Worm (Caenorhabditis elegans) whole organism, L1 larva: ENCODE measurements around the gene T16G12.13.

Experiments
- C16A3.4 ChIP-seq: fragments of 150-350 bp; optimal IDR thresholded peaks from 2 replicates; lab custom pipeline; 2014; ENCODE audit warnings: missing biosample characterization, missing genetic modification characterization
- C34B4.2 ChIP-seq: sonication (generic microtip); optimal IDR thresholded peaks from 2 replicates; lab custom pipeline; 2017; ENCODE audit warnings: mild to moderate bottlenecking, missing genetic modification characterization, missing compliant biosample characterization
- F16B12.6 ChIP-seq: fragments of 150-350 bp; optimal IDR thresholded peaks from 2 replicates; lab custom pipeline; 2014; ENCODE audit warnings: missing biosample characterization, missing genetic modification characterization
- ama-1 ChIP-seq: fragments of 150-350 bp; optimal IDR thresholded peaks from 2 replicates; lab custom pipeline; 2014
- blmp-1 ChIP-seq: fragments of 150-350 bp; optimal IDR thresholded peaks from 2 replicates; lab custom pipeline; 2014; ENCODE audit warnings: missing biosample characterization, missing genetic modification characterization
- ceh-63 ChIP-seq: fragments of 200-800 bp; sonication (Bioruptor generic); optimal IDR thresholded peaks from 2 replicates; lab custom pipeline; 2018; ENCODE audit warnings: mild to moderate bottlenecking, missing genetic modification characterization, missing compliant biosample characterization
- ceh-88 ChIP-seq: fragments of 200-800 bp; sonication (Bioruptor generic); IDR thresholded peaks from 2 replicates; pipeline ENCODE4 v1.3.6; 2022; ENCODE audit warnings: missing genetic modification characterization, missing compliant biosample characterization
- dpl-1 ChIP-seq, 3 experiments: fragments of 150-350 bp in 2 of 3; sonication (generic microtip) in 1 of 3; optimal IDR thresholded peaks; 2 replicates each; lab custom pipeline; 2014 to 2017; ENCODE audit warnings: missing biosample characterization in 3 of 3, missing genetic modification characterization in 3 of 3, missing genetic modification reagents in 3 of 3
- dsc-1 ChIP-seq: sonication (generic microtip); optimal IDR thresholded peaks from 2 replicates; lab custom pipeline; 2016; ENCODE audit warnings: mild to moderate bottlenecking, missing genetic modification characterization, missing compliant biosample characterization
- efl-1 ChIP-seq, 4 experiments: fragments of 150-350 bp; optimal IDR thresholded peaks in 3 of 4; peaks in 1 of 4; 1 replicate in 1 of 4; 2 replicates in 3 of 4; lab custom pipeline; 2014; ENCODE audit warnings: missing biosample characterization in 2 of 4, missing genetic modification characterization in 2 of 4, missing genetic modification reagents in 2 of 4
- efl-3 ChIP-seq: fragments of 200-800 bp; sonication (Bioruptor generic); optimal IDR thresholded peaks from 2 replicates; lab custom pipeline; 2018; ENCODE audit warnings: mild to moderate bottlenecking, missing genetic modification characterization, missing compliant biosample characterization
- egl-13 ChIP-seq: sonication (generic microtip); optimal IDR thresholded peaks from 2 replicates; lab custom pipeline; 2016; ENCODE audit warnings: missing genotype, missing genetic modification reagents, missing genetic modification characterization, missing compliant biosample characterization
- elt-3 ChIP-seq, 6 experiments: fragments of 150-350 bp in 1 of 6; sonication (generic microtip); optimal IDR thresholded peaks; 2 replicates each; lab custom pipeline; 2017 to 2018; ENCODE audit warnings: missing biosample characterization in 6 of 6, missing genetic modification characterization in 6 of 6, inconsistent platforms in 1 of 6
- ets-5 ChIP-seq: fragments of 200-800 bp; sonication (Bioruptor generic); IDR thresholded peaks from 2 replicates; pipeline ENCODE4 v1.3.6; 2022; ENCODE audit warnings: missing genetic modification characterization, missing compliant biosample characterization
- fkh-4 ChIP-seq: sonication (generic microtip); optimal IDR thresholded peaks from 2 replicates; lab custom pipeline; 2016; ENCODE audit warnings: missing compliant biosample characterization, missing genetic modification characterization, borderline replicate concordance
- hlh-17 ChIP-seq: fragments of 200-800 bp; sonication (Bioruptor generic); optimal IDR thresholded peaks from 2 replicates; lab custom pipeline; 2018; ENCODE audit warnings: missing genetic modification characterization, mild to moderate bottlenecking, missing compliant biosample characterization, moderate library complexity, borderline replicate concordance
- hlh-4 ChIP-seq: sonication (generic microtip); optimal IDR thresholded peaks from 2 replicates; lab custom pipeline; 2016; ENCODE audit warnings: mild to moderate bottlenecking, missing genetic modification characterization, missing compliant biosample characterization
- hpl-2 ChIP-seq: fragments of 150-350 bp; optimal IDR thresholded peaks from 2 replicates; lab custom pipeline; 2014; ENCODE audit warnings: missing biosample characterization, missing genetic modification reagents, missing genetic modification characterization
- irx-1 ChIP-seq: sonication (generic microtip); optimal IDR thresholded peaks from 2 replicates; lab custom pipeline; 2016; ENCODE audit warnings: missing genetic modification characterization, missing compliant biosample characterization
- jun-1 ChIP-seq: fragments of 150-350 bp; optimal IDR thresholded peaks from 2 replicates; lab custom pipeline; 2014; ENCODE audit warnings: missing biosample characterization, missing genetic modification reagents, missing genetic modification characterization
- lin-14 ChIP-seq: fragments of 200-800 bp; sonication (Bioruptor generic); optimal IDR thresholded peaks from 2 replicates; lab custom pipeline; 2018; ENCODE audit warnings: mild to moderate bottlenecking, missing genetic modification characterization, moderate library complexity, missing compliant biosample characterization
- lin-39 ChIP-seq: fragments of 150-350 bp; optimal IDR thresholded peaks from 2 replicates; lab custom pipeline; 2014; ENCODE audit warnings: missing biosample characterization, missing genetic modification reagents, missing genetic modification characterization
- mef-2 ChIP-seq: fragments of 150-350 bp; optimal IDR thresholded peaks from 2 replicates; lab custom pipeline; 2014; ENCODE audit warnings: missing biosample characterization, missing genetic modification characterization
- mep-1 ChIP-seq: fragments of 150-350 bp; optimal IDR thresholded peaks from 2 replicates; lab custom pipeline; 2014; ENCODE audit warnings: missing biosample characterization, missing genetic modification characterization
- nhr-11 ChIP-seq: fragments of 150-350 bp; optimal IDR thresholded peaks from 2 replicates; lab custom pipeline; 2014; ENCODE audit warnings: missing biosample characterization, missing genetic modification characterization
- nhr-12 ChIP-seq: sonication (generic microtip); optimal IDR thresholded peaks from 2 replicates; lab custom pipeline; 2017; ENCODE audit warnings: missing biosample characterization, missing genetic modification characterization
- nhr-19 ChIP-seq: fragments of 200-800 bp; sonication (Bioruptor generic); conservative IDR thresholded peaks from 2 replicates; pipeline ENCODE4 v1.3.6; 2022; ENCODE audit warnings: missing genetic modification characterization, missing compliant biosample characterization
- nhr-20 ChIP-seq: sonication (generic microtip); optimal IDR thresholded peaks from 2 replicates; lab custom pipeline; 2016; ENCODE audit warnings: mild to moderate bottlenecking, missing genetic modification characterization, missing compliant biosample characterization
- nhr-237 ChIP-seq: fragments of 150-350 bp; optimal IDR thresholded peaks from 2 replicates; lab custom pipeline; 2014; ENCODE audit warnings: missing biosample characterization, missing genetic modification characterization
- nhr-47 ChIP-seq: sonication (generic microtip); optimal IDR thresholded peaks from 2 replicates; lab custom pipeline; 2016; ENCODE audit warnings: mild to moderate bottlenecking, missing genetic modification characterization, moderate library complexity, missing compliant biosample characterization
- nhr-71 ChIP-seq: sonication (generic microtip); optimal IDR thresholded peaks from 2 replicates; lab custom pipeline; 2016; ENCODE audit warnings: mild to moderate bottlenecking, missing genetic modification characterization, moderate library complexity, missing compliant biosample characterization
- nhr-84 ChIP-seq: sonication (generic microtip); optimal IDR thresholded peaks from 2 replicates; lab custom pipeline; 2017; ENCODE audit warnings: missing biosample characterization, missing genetic modification characterization
- nhr-85 ChIP-seq: sonication (generic microtip); peaks from one replicate; lab custom pipeline; 2016; ENCODE audit warnings: missing genetic modification characterization, inconsistent platforms, missing compliant biosample characterization
- nhr-90 ChIP-seq: sonication (generic microtip); optimal IDR thresholded peaks from 2 replicates; lab custom pipeline; 2016; ENCODE audit warnings: mild to moderate bottlenecking, missing genetic modification characterization, missing compliant biosample characterization; ENCODE audit not compliant: poor library complexity
- pax-3 ChIP-seq: fragments of 200-800 bp; sonication (Bioruptor generic); optimal IDR thresholded peaks from 2 replicates; lab custom pipeline; 2018; ENCODE audit warnings: mild to moderate bottlenecking, missing genetic modification characterization, moderate library complexity, missing compliant biosample characterization
- pqm-1 ChIP-seq: sonication (generic microtip); optimal IDR thresholded peaks from 3 replicates; lab custom pipeline; 2017; ENCODE audit warnings: missing biosample characterization, missing genetic modification characterization
- rnt-1 ChIP-seq: sonication (generic microtip); optimal IDR thresholded peaks from 2 replicates; lab custom pipeline; 2016; ENCODE audit warnings: mild to moderate bottlenecking, missing genetic modification characterization, moderate library complexity, missing compliant biosample characterization
- skn-1 ChIP-seq: fragments of 150-350 bp; optimal IDR thresholded peaks from 2 replicates; lab custom pipeline; 2014; ENCODE audit warnings: missing biosample characterization, missing genetic modification characterization
- snu-23 ChIP-seq: sonication (generic microtip); optimal IDR thresholded peaks from 2 replicates; lab custom pipeline; 2016; ENCODE audit warnings: missing genetic modification characterization, missing compliant biosample characterization
- sox-4 ChIP-seq: sonication (generic microtip); optimal IDR thresholded peaks from 2 replicates; lab custom pipeline; 2016; ENCODE audit warnings: missing genetic modification characterization, missing compliant biosample characterization
- sptf-1 ChIP-seq: fragments of 150-350 bp; optimal IDR thresholded peaks from 2 replicates; lab custom pipeline; 2014; ENCODE audit warnings: missing biosample characterization, missing genetic modification characterization
- swsn-7 ChIP-seq: sonication (generic microtip); optimal IDR thresholded peaks from 2 replicates; lab custom pipeline; 2016; ENCODE audit warnings: missing genetic modification characterization, missing compliant biosample characterization
- tlp-1 ChIP-seq: fragments of 150-350 bp; optimal IDR thresholded peaks from 2 replicates; lab custom pipeline; 2014; ENCODE audit warnings: missing biosample characterization, missing genetic modification characterization
- unc-86 ChIP-seq: sonication (generic microtip); optimal IDR thresholded peaks from 2 replicates; lab custom pipeline; 2016; ENCODE audit warnings: missing genetic modification characterization, missing compliant biosample characterization
- unc-98 ChIP-seq: fragments of 200-800 bp; sonication (Bioruptor generic); IDR thresholded peaks from 2 replicates; pipeline ENCODE4 v1.3.6; 2022; ENCODE audit warnings: missing genetic modification characterization, missing compliant biosample characterization
- xbp-1 ChIP-seq: sonication (generic microtip); optimal IDR thresholded peaks from 2 replicates; lab custom pipeline; 2016; ENCODE audit warnings: missing genetic modification characterization, missing compliant biosample characterization
- zag-1 ChIP-seq: fragments of 150-350 bp; optimal IDR thresholded peaks from 2 replicates; lab custom pipeline; 2014; ENCODE audit warnings: missing biosample characterization, missing genetic modification characterization
- zip-4 ChIP-seq: fragments of 200-800 bp; sonication (Bioruptor generic); optimal IDR thresholded peaks from 2 replicates; lab custom pipeline; 2018; ENCODE audit warnings: mild to moderate bottlenecking, missing genetic modification characterization, moderate library complexity, missing compliant biosample characterization
- ztf-11 ChIP-seq, 2 experiments: sonication (generic microtip); optimal IDR thresholded peaks; 2 replicates each; lab custom pipeline; 2016 to 2017; ENCODE audit warnings: missing genetic modification characterization in 2 of 2, missing biosample characterization in 1 of 2, missing compliant biosample characterization in 1 of 2

T16G12.13 gene

ce11 chrIII:10094538-10094937 lies 33.9 kb downstream of the T16G12.13 start:
- peak; percentile 32 for TF ChIP-seq dsc-1
- TF ChIP-seq fkh-4 (tag; lab: Kevin White, UChicago) = no peak
- no peak for TF ChIP-seq hlh-4
- TF ChIP-seq lin-14 (GFP tag; lab: Kevin White, UChicago) = peak; percentile 60
- no peak for TF ChIP-seq lin-39 (tag; lab: Kevin White, UChicago)
- TF ChIP-seq nhr-11 = no peak
- TF ChIP-seq rnt-1 = peak; percentile 33
- no peak for TF ChIP-seq jun-1 (tag; lab: Kevin White, UChicago)
- TF ChIP-seq snu-23 (GFP tag; lab: Kevin White, UChicago) = peak; percentile 56
- no peak for TF ChIP-seq tlp-1 (tag; lab: Kevin White, UChicago)
- TF ChIP-seq hlh-17 (GFP tag; lab: Kevin White, UChicago) = no peak
- no peak for TF ChIP-seq efl-3 (GFP tag; lab: Kevin White, UChicago)
- TF ChIP-seq skn-1 (tag; lab: Kevin White, UChicago) = no peak
- no peak for TF ChIP-seq xbp-1 (tag; lab: Kevin White, UChicago)
- no peak for TF ChIP-seq nhr-12 (tag; lab: Kevin White, UChicago)
- TF ChIP-seq efl-1 (optimal IDR thresholded peaks at IDR 0.05; lab: Kevin White, UChicago) = peak in 1 of 2 experiments; percentile 6
- peak in 1 of 2 experiments; percentile 83 for TF ChIP-seq efl-1 (GFP tag; optimal IDR thresholded peaks at IDR 0.05 in 1 of 2; lab: Kevin White, UChicago)
- peak; percentile 21 for TF ChIP-seq swsn-7 (tag; lab: Kevin White, UChicago)
- TF ChIP-seq nhr-20 (tag; lab: Kevin White, UChicago) = peak; percentile 23
- TF ChIP-seq nhr-71 (tag; lab: Kevin White, UChicago) = peak; percentile 36
- no peak for TF ChIP-seq egl-13 (tag; lab: Kevin White, UChicago)
- peak in 1 of 3 experiments; percentile 11 for TF ChIP-seq dpl-1 (GFP tag; optimal IDR thresholded peaks at IDR 0.05; lab: Kevin White, UChicago)
- no peak for TF ChIP-seq mef-2 (tag; lab: Kevin White, UChicago)
- no peak for TF ChIP-seq irx-1 (tag; lab: Kevin White, UChicago)
- no peak for TF ChIP-seq pqm-1 (tag; lab: Kevin White, UChicago)
- TF ChIP-seq pax-3 (tag; lab: Kevin White, UChicago) = no peak
- no peak for TF ChIP-seq sptf-1 (tag; lab: Kevin White, UChicago)
- no peak for TF ChIP-seq ama-1 (lab: Kevin White, UChicago)
- peak in 1 of 2 experiments; percentile 62 for TF ChIP-seq ztf-11 (tag; optimal IDR thresholded peaks at IDR 0.05; lab: Kevin White, UChicago)
- TF ChIP-seq nhr-90 = peak; percentile 37
- peak; percentile 43 for TF ChIP-seq blmp-1 (tag; lab: Kevin White, UChicago)
- no peak for TF ChIP-seq nhr-84 (tag; lab: Kevin White, UChicago)
- no peak for TF ChIP-seq ceh-88 (GFP tag; lab: Robert Waterston, UW)
- TF ChIP-seq zag-1 (tag; lab: Kevin White, UChicago) = no peak
- no peak; the same call in 1 of the 2 replicates for TF ChIP-seq nhr-19 (GFP tag; lab: Robert Waterston, UW)
- no peak for TF ChIP-seq zip-4 (GFP tag; lab: Kevin White, UChicago)
- TF ChIP-seq C34B4.2 (tag; lab: Kevin White, UChicago) = no peak
- TF ChIP-seq elt-3 (tag; optimal IDR thresholded peaks at IDR 0.05; lab: Kevin White, UChicago) = no peak
- no peak for TF ChIP-seq nhr-237
- no peak for TF ChIP-seq sox-4
- TF ChIP-seq F16B12.6 (tag; lab: Kevin White, UChicago) = no peak
- TF ChIP-seq unc-98 = no peak
- TF ChIP-seq C16A3.4 (tag; lab: Kevin White, UChicago) = no peak
- TF ChIP-seq unc-86 (tag; lab: Kevin White, UChicago) = no peak
- TF ChIP-seq hpl-2 (GFP tag; lab: Kevin White, UChicago) = no peak
- TF ChIP-seq nhr-85 (tag; lab: Kevin White, UChicago) = peak; percentile 80
- peak; percentile 22 for TF ChIP-seq mep-1 (tag; lab: Kevin White, UChicago)
- peak; percentile 21 for TF ChIP-seq nhr-47 (tag; lab: Kevin White, UChicago)
- no peak for TF ChIP-seq ets-5
- TF ChIP-seq ceh-63 (GFP tag; lab: Kevin White, UChicago) = no peak
